Fruit fly (Drosophila melanogaster) whole organism, pupa: ENCODE measurements around the gene Gr77a.

ENCODE experiments used
- CG10348 ChIP-seq: fragments of 200-800 bp; sonication (Bioruptor generic); IDR thresholded peaks from 2 replicates; pipeline ENCODE4 v1.3.6; 2022; ENCODE audit warnings: missing biosample characterization, missing genetic modification characterization
- CG13204 ChIP-seq: fragments of 200-800 bp; sonication (Bioruptor generic); optimal IDR thresholded peaks from 2 replicates; lab custom pipeline; 2018; ENCODE audit warnings: missing biosample characterization, mild to moderate bottlenecking, missing genetic modification characterization, moderate library complexity
- CG14655 ChIP-seq: fragments of 200-800 bp; sonication (Bioruptor generic); optimal IDR thresholded peaks from 3 replicates; lab custom pipeline; 2017; ENCODE audit warnings: mild to moderate bottlenecking, missing biosample characterization, missing genetic modification reagents, missing genetic modification characterization
- CG4496 ChIP-seq: fragments of 200-800 bp; sonication (Bioruptor generic); IDR thresholded peaks from 3 replicates; pipeline ENCODE4 v1.3.6; 2022; ENCODE audit warnings: missing biosample characterization, missing genetic modification characterization
- CG8159 ChIP-seq: fragments of 200-800 bp; sonication (Bioruptor generic); optimal IDR thresholded peaks from 3 replicates; lab custom pipeline; 2018; ENCODE audit warnings: missing biosample characterization, mild to moderate bottlenecking, missing genetic modification characterization, moderate library complexity
- CG8301 ChIP-seq: fragments of 200-800 bp; sonication (Bioruptor generic); optimal IDR thresholded peaks from 2 replicates; lab custom pipeline; 2018; ENCODE audit warnings: missing biosample characterization, mild to moderate bottlenecking, missing genetic modification characterization
- D1 ChIP-seq: fragments of 200-800 bp; sonication (Bioruptor generic); optimal IDR thresholded peaks from 2 replicates; lab custom pipeline; 2018; ENCODE audit warnings: missing biosample characterization, mild to moderate bottlenecking, missing genetic modification characterization, moderate library complexity
- EcR ChIP-seq: fragments of 200-800 bp; sonication (Bioruptor generic); optimal IDR thresholded peaks from 3 replicates; lab custom pipeline; 2019; ENCODE audit warnings: missing biosample characterization, missing genetic modification characterization, mild to moderate bottlenecking, moderate library complexity, missing genetic modification reagents
- Ets98B ChIP-seq: fragments of 200-800 bp; sonication (Bioruptor generic); IDR thresholded peaks from 2 replicates; pipeline ENCODE4 v1.3.6; 2022; ENCODE audit warnings: missing biosample characterization, missing genetic modification characterization
- Pif1B ChIP-seq: fragments of 200-800 bp; sonication (Bioruptor generic); optimal IDR thresholded peaks from 3 replicates; lab custom pipeline; 2016; ENCODE audit warnings: missing biosample characterization, missing genetic modification characterization
- Snoo ChIP-seq: fragments of 200-800 bp; sonication (Bioruptor generic); optimal IDR thresholded peaks from 3 replicates; lab custom pipeline; 2017; ENCODE audit warnings: missing biosample characterization, mild to moderate bottlenecking, missing genetic modification characterization, inconsistent platforms
- fd96Ca ChIP-seq: fragments of 200-800 bp; sonication (Bioruptor generic); IDR thresholded peaks from 3 replicates; pipeline ENCODE4 v1.3.6; 2022; ENCODE audit warnings: missing biosample characterization, missing genetic modification characterization

DNA sequence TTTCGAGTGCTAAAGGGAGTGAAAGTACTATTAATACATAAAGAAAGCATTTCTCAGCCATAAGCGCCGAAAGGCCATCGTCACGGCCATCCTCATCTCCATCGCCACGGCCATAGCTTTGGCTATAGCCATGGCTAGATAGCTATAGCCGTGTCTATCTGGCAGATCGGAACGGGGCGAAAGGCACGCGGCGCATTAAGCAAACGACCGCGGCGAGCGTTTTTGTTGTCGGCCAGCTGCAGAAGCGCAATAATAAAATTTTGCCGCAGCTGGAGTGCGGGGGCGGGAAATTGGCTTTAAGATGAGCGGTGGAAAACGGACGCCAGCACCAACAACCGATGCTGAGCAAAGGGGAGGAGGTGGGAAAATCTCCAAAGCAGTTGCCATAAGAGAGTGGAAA is 11.2 kb upstream of the Gr77a start:
- no peak for TF ChIP-seq Snoo (tag; lab: Kevin White, UChicago)
- no peak for TF ChIP-seq Ets98B (GFP tag; lab: Robert Waterston, UW)
- no peak for TF ChIP-seq CG4496 (GFP tag; lab: Robert Waterston, UW)
- TF ChIP-seq EcR (GFP tag; lab: Kevin White, UChicago) = no peak
- no peak for TF ChIP-seq CG8301 (tag; lab: Kevin White, UChicago)
- no peak for TF ChIP-seq Pif1B (GFP tag; lab: Kevin White, UChicago)
- no peak for TF ChIP-seq CG8159 (tag; lab: Kevin White, UChicago)
- TF ChIP-seq CG14655 (GFP tag; lab: Kevin White, UChicago) = no peak
- TF ChIP-seq fd96Ca (GFP tag; lab: Robert Waterston, UW) = no peak
- TF ChIP-seq CG13204 (GFP tag; lab: Kevin White, UChicago) = no peak
- TF ChIP-seq CG10348 (GFP tag; lab: Robert Waterston, UW) = no peak
- TF ChIP-seq D1 (tag; lab: Kevin White, UChicago) = no peak
